Worm (Caenorhabditis elegans) whole organism, L4 larva: ENCODE measurements around the gene F59E11.6.
A peak's percentile ranks its signal among the peaks of the same experiment; 100 is the strongest.

ENCODE experiments used
- F10B5.3 ChIP-seq: sonication (generic microtip); optimal IDR thresholded peaks from 2 replicates; lab custom pipeline; 2016; ENCODE audit warnings: mild to moderate bottlenecking, missing genetic modification characterization, missing compliant biosample characterization
- F37D6.2 ChIP-seq: sonication (generic microtip); optimal IDR thresholded peaks from 2 replicates; lab custom pipeline; 2016; ENCODE audit warnings: mild to moderate bottlenecking, missing genetic modification characterization, missing compliant biosample characterization
- F44E2.7 ChIP-seq: fragments of 200-800 bp; sonication (Bioruptor generic); IDR thresholded peaks from 2 replicates; pipeline ENCODE4 v2.1.2; 2022; ENCODE audit warnings: missing genetic modification characterization, missing compliant biosample characterization
- T20F7.1 ChIP-seq: fragments of 200-800 bp; sonication (Bioruptor generic); optimal IDR thresholded peaks from 2 replicates; lab custom pipeline; 2018; ENCODE audit warnings: mild to moderate bottlenecking, missing genetic modification characterization, missing compliant biosample characterization
- ZK546.5 ChIP-seq, 2 experiments: sonication (generic microtip); optimal IDR thresholded peaks; 2 replicates each; lab custom pipeline; 2017; ENCODE audit warnings: missing biosample characterization in 2 of 2, missing genetic modification characterization in 2 of 2
- aly-2 ChIP-seq: sonication (generic microtip); optimal IDR thresholded peaks from 2 replicates; lab custom pipeline; 2018; ENCODE audit warnings: missing biosample characterization, missing genetic modification characterization
- ceh-28 ChIP-seq: fragments of 150-350 bp; optimal IDR thresholded peaks from 2 replicates; lab custom pipeline; 2014; ENCODE audit warnings: missing biosample characterization, missing genetic modification reagents, missing genetic modification characterization
- ceh-62 ChIP-seq: sonication (generic microtip); optimal IDR thresholded peaks from 2 replicates; lab custom pipeline; 2017; ENCODE audit warnings: missing biosample characterization, missing genetic modification characterization
- daf-12 ChIP-seq: fragments of 150-350 bp; optimal IDR thresholded peaks from 2 replicates; lab custom pipeline; 2014; ENCODE audit warnings: missing biosample characterization, missing genetic modification reagents, missing genetic modification characterization
- daf-16 ChIP-seq, 3 experiments: sonication (generic microtip); optimal IDR thresholded peaks; 2 replicates each; lab custom pipeline; 2016 to 2017; ENCODE audit warnings: missing genetic modification characterization in 3 of 3, missing genetic modification reagents in 3 of 3, mild to moderate bottlenecking in 2 of 3, missing compliant biosample characterization in 2 of 3, missing biosample characterization in 1 of 3, moderate library complexity in 1 of 3
- dmd-9 ChIP-seq: fragments of 200-800 bp; sonication (Bioruptor generic); IDR thresholded peaks from 2 replicates; pipeline ENCODE4 v1.3.6; 2022; ENCODE audit warnings: missing genetic modification reagents, missing genetic modification characterization, missing compliant biosample characterization
- hlh-11 ChIP-seq: fragments of 200-800 bp; sonication (Bioruptor generic); optimal IDR thresholded peaks from 2 replicates; lab custom pipeline; 2018; ENCODE audit warnings: mild to moderate bottlenecking, missing genetic modification characterization, missing compliant biosample characterization
- jun-1 ChIP-seq: fragments of 150-350 bp; optimal IDR thresholded peaks from 2 replicates; lab custom pipeline; 2014; ENCODE audit warnings: missing biosample characterization, missing genetic modification reagents, missing genetic modification characterization
- lim-7 ChIP-seq: fragments of 200-800 bp; sonication (Bioruptor generic); IDR thresholded peaks from 2 replicates; pipeline ENCODE4 v1.3.6; 2022; ENCODE audit warnings: missing genetic modification characterization, missing compliant biosample characterization
- lin-29 ChIP-seq: fragments of 200-800 bp; sonication (Bioruptor generic); IDR thresholded peaks from 2 replicates; pipeline ENCODE4 v1.3.6; 2022; ENCODE audit warnings: missing genetic modification reagents, missing genetic modification characterization, missing compliant biosample characterization
- nhr-111 ChIP-seq: fragments of 200-800 bp; sonication (Bioruptor generic); optimal IDR thresholded peaks from 2 replicates; lab custom pipeline; 2018; ENCODE audit warnings: mild to moderate bottlenecking, missing genetic modification characterization, missing compliant biosample characterization
- nhr-25 ChIP-seq: sonication (generic microtip); optimal IDR thresholded peaks from 2 replicates; lab custom pipeline; 2017; ENCODE audit warnings: missing genetic modification characterization, mild to moderate bottlenecking, missing compliant biosample characterization, antibody characterized with exemption, moderate library complexity, borderline replicate concordance; ENCODE audit not compliant: insufficient read depth
- nhr-28 ChIP-seq: fragments of 150-350 bp; optimal IDR thresholded peaks from 2 replicates; lab custom pipeline; 2014; ENCODE audit warnings: missing biosample characterization, missing genetic modification characterization
- nhr-42 ChIP-seq: fragments of 200-800 bp; sonication (Bioruptor generic); IDR thresholded peaks from 2 replicates; pipeline ENCODE4 v1.3.6; 2022; ENCODE audit warnings: missing genetic modification characterization, missing compliant biosample characterization
- php-3 ChIP-seq: fragments of 200-800 bp; sonication (Bioruptor generic); IDR thresholded peaks from 2 replicates; pipeline ENCODE4 v1.3.6; 2022; ENCODE audit warnings: missing genetic modification reagents, missing genetic modification characterization, missing compliant biosample characterization
- pqm-1 ChIP-seq: sonication (generic microtip); optimal IDR thresholded peaks from 2 replicates; lab custom pipeline; 2017; ENCODE audit warnings: missing biosample characterization, missing genetic modification characterization
- saeg-2 ChIP-seq: fragments of 200-800 bp; sonication (Bioruptor generic); IDR thresholded peaks from 2 replicates; pipeline ENCODE4 v1.3.6; 2022; ENCODE audit warnings: missing genetic modification reagents, missing genetic modification characterization, missing compliant biosample characterization
- snpc-1.2 ChIP-seq: fragments of 200-800 bp; sonication (Bioruptor generic); IDR thresholded peaks from 2 replicates; pipeline ENCODE4 v1.3.6; 2022; ENCODE audit warnings: missing genetic modification reagents, missing genetic modification characterization, missing compliant biosample characterization
- tag-97 ChIP-seq: fragments of 200-800 bp; sonication (Bioruptor generic); IDR thresholded peaks from 2 replicates; pipeline ENCODE4 v1.3.6; 2022; ENCODE audit warnings: missing genetic modification characterization, missing compliant biosample characterization
- unc-62 ChIP-seq, 3 experiments: fragments of 150-350 bp in 1 of 3; sonication (generic microtip); optimal IDR thresholded peaks in 2 of 3; peaks in 1 of 3; 1 replicate in 1 of 3; 2 replicates in 2 of 3; lab custom pipeline; 2014 to 2017; ENCODE audit warnings: missing biosample characterization in 3 of 3, missing genetic modification characterization in 3 of 3, missing genetic modification reagents in 3 of 3, missing genotype in 1 of 3
- zfp-2 ChIP-seq: sonication (generic microtip); optimal IDR thresholded peaks from 2 replicates; lab custom pipeline; 2016; ENCODE audit warnings: mild to moderate bottlenecking, missing genetic modification characterization, missing compliant biosample characterization
- zfp-3 ChIP-seq: fragments of 200-800 bp; sonication (Bioruptor generic); conservative IDR thresholded peaks from 2 replicates; pipeline ENCODE4 v1.3.6; 2022; ENCODE audit warnings: missing genetic modification reagents, missing genetic modification characterization, missing compliant biosample characterization
- ztf-11 ChIP-seq: fragments of 150-350 bp; optimal IDR thresholded peaks from 2 replicates; lab custom pipeline; 2014; ENCODE audit warnings: missing biosample characterization, missing genetic modification characterization

The F59E11.6 gene

DNA sequence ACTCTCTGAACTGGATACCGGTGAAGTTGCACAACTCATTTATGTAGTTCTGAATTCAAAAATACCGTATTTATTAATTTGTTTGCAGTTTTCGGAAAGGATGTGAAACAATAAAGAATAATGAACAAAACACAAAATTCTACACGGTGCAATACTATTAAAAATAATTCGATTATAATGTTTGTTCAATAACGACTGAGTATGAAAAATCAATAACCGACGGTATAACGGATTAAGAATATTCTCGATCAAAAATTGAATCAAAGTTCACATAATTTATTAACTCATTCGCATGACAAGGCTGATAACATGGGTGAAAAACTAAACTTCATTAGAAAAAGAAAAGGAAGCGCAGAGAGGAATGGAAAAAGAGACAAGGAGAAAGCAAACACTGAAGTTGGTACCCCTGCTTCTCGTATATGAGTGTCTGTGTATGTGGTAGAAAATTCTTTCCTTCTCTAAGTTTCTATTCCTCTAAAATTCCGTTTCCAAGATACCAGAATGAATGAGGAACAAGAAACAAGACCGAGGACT lies 16.6 kb upstream of the F59E11.6 start, which contains the start of gene nhr-143 (continued):
- TF ChIP-seq nhr-111 (GFP tag; lab: Kevin White, UChicago) (no peak), tag-97 (GFP tag; lab: Robert Waterston, UW) (no peak), pqm-1 (peak; percentile 41), unc-62 (GFP tag; optimal IDR thresholded peaks at IDR 0.05 in 1 of 2; lab: Kevin White, UChicago) (peak in 1 of 2 experiments; percentile 10), unc-62 (tag; optimal IDR thresholded peaks at IDR 0.05; lab: Kevin White, UChicago) (no peak), daf-12 (tag; lab: Kevin White, UChicago) (no peak), aly-2 (tag; lab: Kevin White, UChicago) (no peak), saeg-2 (GFP tag; lab: Robert Waterston, UW) (no peak), F37D6.2 (no peak), nhr-28 (tag; lab: Kevin White, UChicago) (peak; percentile 43)
- TF ChIP-seq, all 104 proteins: peak for 10

DNA sequence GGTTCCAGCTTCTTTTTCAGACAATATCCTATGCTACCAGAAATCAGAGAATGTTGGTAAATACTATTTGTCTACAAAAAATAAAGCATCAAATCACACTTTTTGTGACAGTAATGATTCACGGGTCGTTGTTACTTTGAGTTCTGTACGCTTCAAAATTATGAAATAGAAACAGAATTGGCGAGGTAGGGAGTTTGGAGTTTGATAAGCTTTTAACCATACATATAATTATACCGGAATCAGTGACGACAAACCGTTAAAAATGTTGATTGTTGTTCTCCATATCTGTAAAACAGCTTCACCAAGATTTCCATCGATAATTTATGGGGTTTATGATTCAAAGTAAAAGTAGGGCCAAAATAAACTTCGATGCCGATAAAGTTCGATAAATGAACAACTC lies 13.7 kb upstream of the F59E11.6 start:
- peak; percentile 46 for TF ChIP-seq pqm-1
- no peak for TF ChIP-seq F10B5.3
- TF ChIP-seq daf-16 (GFP tag; optimal IDR thresholded peaks at IDR 0.05; lab: Kevin White, UChicago): no peak
- peak; percentile 66 for TF ChIP-seq daf-16 (tag; optimal IDR thresholded peaks at IDR 0.05; lab: Kevin White, UChicago)
- no peak for TF ChIP-seq F44E2.7 (GFP tag; lab: Robert Waterston, UW)
- TF ChIP-seq php-3 (GFP tag; lab: Robert Waterston, UW): 0 out of 2 replicates have a peak, but pooled peaks have one; percentile 14

DNA sequence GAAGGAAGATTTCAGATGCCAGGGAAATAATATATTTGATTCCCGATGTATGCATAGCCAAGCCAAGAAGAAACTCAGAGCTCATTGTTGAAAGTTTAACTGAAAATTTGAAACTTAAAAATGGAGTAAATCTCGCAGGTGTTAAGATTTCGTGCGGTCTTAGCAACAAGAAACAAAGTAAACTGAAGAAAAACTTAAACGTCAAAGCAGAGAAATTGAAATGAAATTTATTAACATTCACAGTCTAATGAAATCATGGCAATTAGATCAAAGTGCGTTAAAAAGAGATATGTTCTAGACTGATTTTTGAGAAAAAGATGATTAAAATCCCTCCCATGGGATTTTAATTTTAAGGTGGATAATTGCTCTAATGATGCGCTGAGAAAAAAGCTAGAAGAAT lies 10.7 kb upstream of the F59E11.6 start, which contains the start of gene str-84:
Gene str-84 (minus strand): TSS at position 101 of the 400 bp plus-strand sequence.
- TF ChIP-seq lin-29 (GFP tag; lab: Robert Waterston, UW) (no peak), snpc-1.2 (GFP tag; lab: Robert Waterston, UW) (no peak), nhr-111 (GFP tag; lab: Kevin White, UChicago) (no peak), ZK546.5 (tag; optimal IDR thresholded peaks at IDR 0.05; lab: Kevin White, UChicago) (no peak), jun-1 (tag; lab: Kevin White, UChicago) (no peak)

DNA sequence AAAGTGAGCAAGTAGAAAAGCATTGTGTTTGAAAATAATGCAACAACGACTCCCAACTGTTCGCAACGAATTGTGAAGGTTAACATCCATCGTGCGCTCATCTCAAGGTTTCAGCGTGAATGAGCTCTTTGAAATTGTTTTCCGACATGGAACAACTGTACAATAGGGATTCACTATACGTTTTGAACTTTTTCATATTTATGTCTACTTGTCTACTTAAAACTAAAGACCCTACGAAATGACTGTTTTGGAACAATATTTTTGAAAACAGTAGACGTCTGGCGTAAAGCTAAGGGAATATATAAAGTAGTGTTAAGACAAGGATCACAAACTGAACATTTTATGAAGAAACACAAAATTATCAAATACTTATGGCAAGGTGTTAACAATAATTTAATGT lies 8.0 kb upstream of the F59E11.6 start, which contains the start of gene str-86:
Gene str-86 (minus strand): TSS at position 101 of the 400 bp plus-strand sequence.
- no peak for TF ChIP-seq zfp-2

DNA sequence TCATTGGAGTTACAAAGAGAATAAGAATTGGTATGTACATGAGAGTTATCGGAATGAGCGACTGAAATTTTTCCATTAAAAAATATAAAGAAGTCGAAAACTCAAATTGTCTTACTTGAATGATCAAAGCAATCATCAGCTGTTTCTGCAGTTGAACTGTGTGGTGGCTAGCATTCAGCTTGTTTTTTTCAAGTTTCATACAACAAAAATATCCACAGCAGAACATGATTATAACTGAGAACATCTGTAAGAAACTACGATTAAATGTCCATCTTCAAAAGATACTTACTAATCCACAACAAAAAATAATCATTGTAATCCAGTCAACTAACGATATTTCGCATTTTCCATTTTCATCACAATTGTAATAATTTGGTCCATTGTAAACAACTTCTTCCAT lies 6.8 kb upstream of the F59E11.6 start:
- TF ChIP-seq unc-62 (GFP tag; optimal IDR thresholded peaks at IDR 0.05 in 1 of 2; lab: Kevin White, UChicago) (peak in 1 of 2 experiments; percentile 3), unc-62 (tag; optimal IDR thresholded peaks at IDR 0.05; lab: Kevin White, UChicago) (no peak), ceh-62 (tag; lab: Kevin White, UChicago) (no peak)

DNA sequence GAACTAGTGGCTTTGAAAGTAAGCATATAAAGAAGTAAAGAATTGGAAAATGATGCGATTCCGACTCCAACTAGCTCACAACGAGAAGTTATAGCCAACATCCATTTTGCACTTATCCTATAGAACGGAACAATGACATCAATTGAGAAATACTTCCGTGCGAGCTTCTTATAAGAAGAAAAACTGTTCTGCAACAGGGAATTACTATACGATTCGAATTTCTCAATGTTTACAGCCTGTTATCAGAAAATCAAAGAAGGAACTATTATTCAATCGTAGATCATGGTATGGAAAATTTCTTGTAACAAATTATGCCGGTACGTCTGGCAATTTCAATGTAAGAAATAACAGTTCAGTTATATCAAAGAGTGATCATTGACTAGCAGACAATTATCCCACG lies 5.8 kb upstream of the F59E11.6 start, which contains the start of gene str-85:
Gene str-85 (minus strand): TSS at position 101 of the 400 bp plus-strand sequence.
- no peak for TF ChIP-seq T20F7.1 (GFP tag; lab: Kevin White, UChicago)
- TF ChIP-seq lim-7 (GFP tag; lab: Robert Waterston, UW): no peak
- TF ChIP-seq ztf-11 (tag; lab: Kevin White, UChicago): no peak
- TF ChIP-seq hlh-11 (tag; lab: Kevin White, UChicago): no peak
- TF ChIP-seq zfp-2: no peak
- TF ChIP-seq zfp-3 (GFP tag; lab: Robert Waterston, UW): no peak
- TF ChIP-seq dmd-9 (GFP tag; lab: Robert Waterston, UW): no peak
- no peak for TF ChIP-seq ceh-28 (tag; lab: Kevin White, UChicago)
- no peak for TF ChIP-seq nhr-42 (GFP tag; lab: Robert Waterston, UW)
- no peak for TF ChIP-seq nhr-25
